Worm (Caenorhabditis elegans): ENCODE data around the gene nep-11.

DNA sequence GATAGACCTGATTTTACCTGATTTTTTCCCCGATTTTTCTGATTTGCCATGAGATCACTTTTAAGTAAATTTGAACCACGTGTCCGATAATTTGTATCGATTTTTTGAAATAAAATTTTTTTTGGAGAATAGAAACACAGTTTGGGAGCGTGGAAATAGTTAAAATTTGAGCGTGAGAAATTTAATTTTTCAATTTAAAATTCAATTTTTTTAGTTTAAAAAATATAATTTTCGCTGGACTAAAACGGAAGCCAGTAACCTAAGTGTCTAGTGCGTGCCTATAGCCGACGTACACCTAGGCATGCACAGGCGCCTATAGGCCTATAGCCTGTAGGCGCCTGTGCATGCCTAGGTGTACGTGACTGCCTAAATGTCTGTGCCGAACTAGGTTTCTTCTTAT, 26.1 kb downstream of the nep-11 start, which contains the start of gene nep-9:
- TF ChIP-seq hlh-12 (tag; optimal IDR thresholded peaks at IDR 0.05) (no peak), snpc-4 (GFP tag; optimal IDR thresholded peaks at IDR 0.05) (no peak), snpc-4 (tag; optimal IDR thresholded peaks at IDR 0.05) (no peak), F57C9.4 (tag; optimal IDR thresholded peaks at IDR 0.05) (no peak), him-1 (tag; optimal IDR thresholded peaks at IDR 0.05) (no peak), unc-62 (GFP tag; optimal IDR thresholded peaks at IDR 0.05) (no peak), zim-3 (tag; optimal IDR thresholded peaks at IDR 0.05) (no peak), F52B5.7 (tag; optimal IDR thresholded peaks at IDR 0.05) (no peak), B0336.3 (GFP tag; IDR thresholded peaks at IDR 0.05) (no peak), mel-28 (tag; optimal IDR thresholded peaks at IDR 0.05; ENCODE audit: borderline replicate concordance) (no peak), F23B12.7 (tag; optimal IDR thresholded peaks at IDR 0.05; ENCODE audit: insufficient read depth) (no peak), B0019.2 (GFP tag; conservative IDR thresholded peaks at IDR 0.05) (no peak), Y56A3A.18 (GFP tag; IDR thresholded peaks at IDR 0.05) (no peak), chd-7 (tag; optimal IDR thresholded peaks at IDR 0.05) (no peak), unc-130 (GFP tag; optimal IDR thresholded peaks at IDR 0.05) (no peak)
